Worm (Caenorhabditis elegans): ENCODE results near the gene F54C9.14.

Gene F54C9.14

DNA sequence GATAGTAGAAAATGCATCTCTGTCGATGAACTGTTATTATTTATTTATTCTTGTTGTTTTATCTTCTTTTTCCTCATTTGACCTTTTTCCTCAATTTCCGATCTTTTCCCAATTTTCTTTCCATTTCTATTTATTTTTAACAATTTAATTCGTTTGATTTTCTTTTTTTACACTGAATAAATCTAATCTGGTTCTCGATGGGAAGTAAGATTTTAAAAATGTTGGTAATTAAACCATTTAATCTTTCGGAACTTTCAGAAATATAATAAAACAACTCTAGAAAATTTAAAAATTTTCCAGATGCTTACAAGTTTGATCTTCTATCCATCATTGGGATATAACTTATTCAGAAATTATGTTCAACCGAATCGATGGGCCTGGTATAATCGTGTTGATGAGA is 44.4 kb downstream of the F54C9.14 start, which contains the start of gene F28C6.8:
Gene F28C6.8, plus strand, starts transcription at position 301 of the 400 bp plus-strand sequence.
- TF ChIP-seq xbp-1 (tag; optimal IDR thresholded peaks at IDR 0.05) = no peak
- TF ChIP-seq snpc-4 (tag; optimal IDR thresholded peaks at IDR 0.05) = no peak
- no peak for TF ChIP-seq nhr-84 (tag; optimal IDR thresholded peaks at IDR 0.05)
- TF ChIP-seq hlh-4 (tag; optimal IDR thresholded peaks at IDR 0.05) = no peak
- TF ChIP-seq hpl-2 (GFP tag; optimal IDR thresholded peaks at IDR 0.05) = no peak
- no peak for TF ChIP-seq ceh-8 (GFP tag; optimal IDR thresholded peaks at IDR 0.05)
- TF ChIP-seq ceh-82 (tag; optimal IDR thresholded peaks at IDR 0.05) = no peak
- TF ChIP-seq blmp-1 (tag; optimal IDR thresholded peaks at IDR 0.05) = no peak
- no peak for TF ChIP-seq fos-1 (tag; optimal IDR thresholded peaks at IDR 0.05)
- no peak for TF ChIP-seq lin-14 (GFP tag; optimal IDR thresholded peaks at IDR 0.05)
- TF ChIP-seq nhr-47 (tag; optimal IDR thresholded peaks at IDR 0.05) = no peak
- no peak for TF ChIP-seq nhr-85 (tag)
- no peak for TF ChIP-seq unc-98 (GFP tag; IDR thresholded peaks at IDR 0.05)
- no peak for TF ChIP-seq efl-1 (optimal IDR thresholded peaks at IDR 0.05)
- no peak for TF ChIP-seq efl-1 (GFP tag; optimal IDR thresholded peaks at IDR 0.05 in 1 of 2)
- no peak for TF ChIP-seq tbx-2 (tag; optimal IDR thresholded peaks at IDR 0.05)
- no peak for TF ChIP-seq mab-9 (GFP tag; IDR thresholded peaks at IDR 0.05)
- TF ChIP-seq mep-1 (tag; optimal IDR thresholded peaks at IDR 0.05) = no peak
- no peak for TF ChIP-seq efl-3 (GFP tag; optimal IDR thresholded peaks at IDR 0.05)
- TF ChIP-seq ztf-4 (tag; optimal IDR thresholded peaks at IDR 0.05) = no peak
- TF ChIP-seq ces-1 (GFP tag; optimal IDR thresholded peaks at IDR 0.05) = no peak

DNA sequence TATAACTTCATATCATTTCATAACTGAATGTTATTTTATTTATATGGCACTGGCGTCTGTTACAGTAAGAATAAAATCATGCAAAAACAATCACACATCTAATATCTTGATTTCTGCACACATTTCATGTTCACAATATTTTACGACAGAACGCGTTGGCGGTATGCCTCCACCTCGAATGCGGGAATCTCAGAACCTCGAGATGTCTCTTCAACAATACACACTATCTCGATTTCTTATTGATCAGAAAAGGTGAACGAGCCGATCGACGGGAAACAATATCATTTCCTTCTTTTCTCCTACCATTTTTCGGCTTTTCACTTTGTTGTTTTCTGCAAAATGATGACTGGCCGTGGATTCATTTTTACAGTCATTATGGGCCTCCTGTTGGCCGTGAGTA is 45.6 kb downstream of the F54C9.14 start, which contains the start of gene F28C6.10:
Gene F28C6.10, plus strand, starts transcription at position 301 of the 400 bp plus-strand sequence.
- TF ChIP-seq unc-86 (tag; optimal IDR thresholded peaks at IDR 0.05) = no peak
- no peak for TF ChIP-seq elt-2 (tag; optimal IDR thresholded peaks at IDR 0.05)
- no peak for TF ChIP-seq Y116A8C.19 (tag; optimal IDR thresholded peaks at IDR 0.05; ENCODE audit: borderline replicate concordance)
- TF ChIP-seq nhr-71 (tag; optimal IDR thresholded peaks at IDR 0.05) = no peak

DNA sequence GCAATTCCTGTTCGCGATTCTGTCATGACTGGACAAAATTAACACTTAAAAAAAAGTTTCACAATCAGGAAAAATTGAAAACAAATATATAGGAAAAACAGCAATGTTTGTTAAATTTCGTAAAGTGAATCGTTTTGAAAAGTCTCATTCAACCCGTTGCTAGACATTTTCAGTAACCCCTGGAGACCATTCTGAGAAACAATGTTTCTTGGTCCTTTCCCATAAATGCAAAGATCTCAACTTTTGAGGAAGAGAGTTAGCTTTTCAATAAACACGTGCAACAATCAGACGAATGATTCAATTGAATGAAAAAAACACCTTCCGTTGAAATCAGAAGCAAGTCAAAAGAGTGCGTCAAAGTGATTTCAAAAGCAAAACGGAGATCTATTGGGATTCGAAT is 48.0 kb downstream of the F54C9.14 start, which contains the start of gene F28C6.9:
Gene F28C6.9, minus strand, starts transcription at position 101 of the 400 bp plus-strand sequence.
- no peak for TF ChIP-seq hlh-17 (GFP tag; optimal IDR thresholded peaks at IDR 0.05; ENCODE audit: borderline replicate concordance)
- no peak for TF ChIP-seq nhr-237 (tag; optimal IDR thresholded peaks at IDR 0.05)
- no peak for TF ChIP-seq ama-1 (optimal IDR thresholded peaks at IDR 0.05)
- no peak for TF ChIP-seq ces-1 (GFP tag; optimal IDR thresholded peaks at IDR 0.05)
- no peak for TF ChIP-seq fkh-10 (GFP tag; optimal IDR thresholded peaks at IDR 0.05)

ce11 chrII:8610585-8610984 is 48.5 kb downstream of the F54C9.14 start:
- TF ChIP-seq nhr-76 (tag; optimal IDR thresholded peaks at IDR 0.05) (no peak), elt-2 (tag; optimal IDR thresholded peaks at IDR 0.05) (no peak), snu-23 (GFP tag; optimal IDR thresholded peaks at IDR 0.05) (no peak), nhr-77 (tag; optimal IDR thresholded peaks at IDR 0.05) (no peak), hlh-4 (tag; optimal IDR thresholded peaks at IDR 0.05) (peak; percentile 93), nhr-47 (tag; optimal IDR thresholded peaks at IDR 0.05) (peak; percentile 15), lir-3 (tag; optimal IDR thresholded peaks at IDR 0.05; ENCODE audit: poor library complexity) (no peak), lsy-2 (tag; optimal IDR thresholded peaks at IDR 0.05) (no peak), dpl-1 (GFP tag; optimal IDR thresholded peaks at IDR 0.05) (no peak), aly-2 (tag; optimal IDR thresholded peaks at IDR 0.05) (no peak), nhr-71 (tag; optimal IDR thresholded peaks at IDR 0.05) (peak; percentile 15), tlp-1 (tag; optimal IDR thresholded peaks at IDR 0.05) (no peak), nhr-12 (tag; optimal IDR thresholded peaks at IDR 0.05) (no peak), zag-1 (tag; optimal IDR thresholded peaks at IDR 0.05) (no peak), F16B12.6 (tag; optimal IDR thresholded peaks at IDR 0.05) (no peak), rnt-1 (tag; optimal IDR thresholded peaks at IDR 0.05) (no peak), fkh-10 (GFP tag; optimal IDR thresholded peaks at IDR 0.05) (no peak), fos-1 (tag; optimal IDR thresholded peaks at IDR 0.05) (no peak), fkh-8 (tag; optimal IDR thresholded peaks at IDR 0.05) (no peak), egl-27 (tag; optimal IDR thresholded peaks at IDR 0.05) (no peak), ceh-88 (GFP tag; IDR thresholded peaks at IDR 0.05) (no peak)
